Worm (Caenorhabditis elegans): ENCODE measurements around the gene glr-1.

glr-1 gene

DNA sequence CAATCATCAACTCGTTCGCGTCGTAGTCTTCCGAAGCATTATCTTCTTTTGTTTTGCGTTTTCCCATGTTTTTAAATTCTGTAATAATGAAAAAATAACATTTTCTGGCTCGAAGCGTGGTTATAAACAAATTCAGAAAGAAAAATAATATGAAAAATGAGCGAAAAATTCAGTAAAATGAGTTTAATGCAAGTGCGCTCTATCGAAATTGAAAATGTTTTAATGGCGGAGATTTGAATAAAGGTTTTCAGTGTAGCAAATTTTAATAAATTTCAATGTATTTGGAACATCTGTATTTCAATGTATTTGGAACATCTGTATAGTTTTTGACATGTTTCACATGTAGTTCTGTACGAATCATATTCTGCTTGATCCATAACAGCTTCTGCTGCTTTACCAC lies 26.0 kb upstream of the glr-1 start, which contains the start of gene rha-2:
Gene rha-2 (minus strand): TSS at position 80 of the 400 bp plus-strand sequence.
- TF ChIP-seq unc-39 (tag; optimal IDR thresholded peaks at IDR 0.05) (no peak), lin-15B (tag; optimal IDR thresholded peaks at IDR 0.05) (peak; percentile 44), pha-4 (tag; optimal IDR thresholded peaks at IDR 0.05) (peak; percentile 51), hmg-11 (tag; optimal IDR thresholded peaks at IDR 0.05) (peak; percentile 9), nfya-1 (tag; optimal IDR thresholded peaks at IDR 0.05; ENCODE audit: insufficient read depth) (peak; percentile 20), fkh-10 (GFP tag; optimal IDR thresholded peaks at IDR 0.05) (no peak)

DNA sequence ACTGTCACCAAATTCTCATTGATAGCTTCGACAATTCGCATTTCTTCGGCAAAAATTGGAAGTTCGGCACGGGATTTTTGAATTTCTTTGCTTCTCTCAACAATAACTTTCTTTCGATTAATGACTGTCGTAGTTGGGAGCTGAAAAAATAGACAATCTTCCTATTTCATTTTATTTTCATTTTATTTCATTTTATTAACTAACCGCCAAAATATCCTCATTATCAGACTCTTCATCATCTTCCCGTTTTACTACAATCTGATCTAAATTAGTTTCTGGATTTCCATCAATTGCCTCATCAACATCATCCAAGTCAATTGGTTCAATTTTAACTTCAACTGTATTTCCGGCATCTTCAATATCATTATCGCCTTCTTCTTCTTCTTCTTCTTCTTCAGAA lies 25.1 kb upstream of the glr-1 start:
- TF ChIP-seq elt-2 (tag; optimal IDR thresholded peaks at IDR 0.05) (no peak), nhr-25 (tag; optimal IDR thresholded peaks at IDR 0.05) (no peak), nhr-43 (tag; optimal IDR thresholded peaks at IDR 0.05; ENCODE audit: poor library complexity, severe bottlenecking) (no peak), lsy-12 (tag; optimal IDR thresholded peaks at IDR 0.05) (no peak)

DNA sequence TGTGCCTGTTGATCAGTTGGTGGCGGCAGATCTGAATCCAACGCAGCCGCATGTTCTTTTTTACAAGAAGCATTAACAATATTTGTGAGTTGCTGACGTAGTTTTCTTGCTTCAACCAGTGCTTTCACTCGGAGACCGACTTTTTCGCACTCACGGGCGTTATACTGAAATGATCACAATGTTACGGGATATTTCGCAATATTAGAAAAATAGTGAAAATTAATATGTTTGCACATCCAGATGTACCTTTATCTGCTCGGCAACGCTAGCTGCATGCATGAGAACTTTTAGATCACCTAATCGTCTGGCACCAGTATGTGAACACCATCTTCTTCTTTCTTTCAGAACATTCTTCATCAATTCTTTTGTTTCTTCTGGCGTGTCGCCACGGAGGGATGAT lies 22.8 kb upstream of the glr-1 start:
- TF ChIP-seq jun-1 (tag; optimal IDR thresholded peaks at IDR 0.05) (no peak), nhr-11 (tag; optimal IDR thresholded peaks at IDR 0.05) (no peak), pqm-1 (tag; optimal IDR thresholded peaks at IDR 0.05) (no peak), ceh-9 (tag; optimal IDR thresholded peaks at IDR 0.05) (no peak)

DNA sequence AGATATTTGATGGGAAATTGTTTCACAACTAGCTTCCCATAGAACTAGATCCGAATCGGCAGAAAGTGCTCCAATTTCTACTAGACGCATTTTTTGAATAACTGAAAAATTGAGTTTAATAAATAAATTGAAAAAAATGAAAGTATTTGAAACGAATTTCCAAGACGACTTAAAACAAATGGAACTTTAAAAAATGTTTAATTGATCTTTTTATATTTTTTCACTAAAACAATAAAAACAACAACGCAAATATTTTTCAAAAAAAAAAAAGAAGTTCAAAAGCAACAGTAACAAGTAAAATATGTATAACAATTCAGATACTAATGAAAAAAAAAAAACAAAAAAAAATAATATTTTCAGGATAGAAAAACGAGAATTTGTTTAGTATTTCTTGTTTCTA lies 21.2 kb upstream of the glr-1 start, which contains the start of gene C06E1.9:
Gene C06E1.9 (minus strand): TSS at position 101 of the 400 bp plus-strand sequence.
- TF ChIP-seq fkh-2 (tag; optimal IDR thresholded peaks at IDR 0.05) (no peak), skn-1 (tag; optimal IDR thresholded peaks at IDR 0.05) (no peak), sea-2 (GFP tag; optimal IDR thresholded peaks at IDR 0.05) (no peak)

DNA sequence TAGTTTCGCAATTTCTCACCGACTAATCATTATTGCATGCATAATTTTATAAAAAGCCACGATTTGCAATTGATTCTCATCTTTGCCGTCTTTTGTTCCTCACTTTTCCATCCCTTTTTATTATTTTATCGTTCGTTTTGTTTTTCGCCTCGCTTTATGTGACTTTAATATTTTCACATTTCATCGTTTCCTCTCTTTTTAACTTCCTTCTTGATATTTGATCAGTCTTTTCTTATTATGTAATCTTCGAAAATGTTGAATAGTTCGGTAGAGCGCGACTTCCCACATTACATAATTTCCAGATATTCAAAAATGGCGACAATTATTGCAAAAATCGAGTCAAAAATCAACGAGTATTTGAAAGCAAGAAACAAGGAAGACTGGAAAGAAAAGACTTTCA lies 17.1 kb upstream of the glr-1 start, which contains the start of gene C06E1.1:
Gene C06E1.1 (plus strand): TSS at position 301 of the 400 bp plus-strand sequence.
- TF ChIP-seq sea-2 (GFP tag; optimal IDR thresholded peaks at IDR 0.05) = no peak
- TF ChIP-seq unc-39 (tag; optimal IDR thresholded peaks at IDR 0.05) = no peak
- no peak for TF ChIP-seq fkh-2 (tag; optimal IDR thresholded peaks at IDR 0.05)
- no peak for TF ChIP-seq ztf-4 (tag; optimal IDR thresholded peaks at IDR 0.05)
- TF ChIP-seq eor-1 (tag; optimal IDR thresholded peaks at IDR 0.05) = no peak
- TF ChIP-seq lin-39 (tag; optimal IDR thresholded peaks at IDR 0.05) = no peak
- no peak for TF ChIP-seq aly-2 (tag; optimal IDR thresholded peaks at IDR 0.05)
- no peak for TF ChIP-seq ZK546.5 (tag; optimal IDR thresholded peaks at IDR 0.05)
- TF ChIP-seq fos-1 (tag; optimal IDR thresholded peaks at IDR 0.05) = no peak
- TF ChIP-seq lin-15B (tag; optimal IDR thresholded peaks at IDR 0.05) = no peak
- no peak for TF ChIP-seq lsy-12 (tag; optimal IDR thresholded peaks at IDR 0.05)
- TF ChIP-seq ceh-82 (tag; optimal IDR thresholded peaks at IDR 0.05) = no peak
- TF ChIP-seq R02D3.7 (tag; optimal IDR thresholded peaks at IDR 0.05) = no peak
- TF ChIP-seq elt-1 (tag; optimal IDR thresholded peaks at IDR 0.05) = no peak
- no peak for TF ChIP-seq pqm-1 (tag; optimal IDR thresholded peaks at IDR 0.05)
- no peak for TF ChIP-seq snpc-4 (tag; optimal IDR thresholded peaks at IDR 0.05)

DNA sequence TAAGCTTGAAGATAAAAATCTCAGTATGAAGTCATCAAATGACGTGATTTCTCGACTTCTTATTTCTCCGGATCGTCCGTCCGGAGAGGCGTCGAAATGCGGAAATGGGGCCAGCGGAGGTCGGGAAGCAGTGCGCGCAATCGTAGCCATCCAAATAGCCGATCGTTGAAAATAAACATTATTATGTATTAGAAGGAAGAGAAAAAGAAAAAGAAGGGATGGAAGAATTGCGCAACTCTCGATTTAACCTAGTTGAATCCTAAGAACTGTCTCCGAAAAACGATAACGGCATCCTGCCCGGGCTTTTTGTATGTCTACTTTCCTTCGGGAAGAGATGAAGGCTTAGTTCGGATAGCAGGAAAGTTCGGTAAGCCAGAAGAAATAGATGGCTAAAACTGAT lies 13.7 kb upstream of the glr-1 start:
- TF ChIP-seq lsy-12 (tag; optimal IDR thresholded peaks at IDR 0.05) (no peak), nhr-11 (tag; optimal IDR thresholded peaks at IDR 0.05) (no peak), ceh-9 (tag; optimal IDR thresholded peaks at IDR 0.05) (no peak), nhr-23 (tag; optimal IDR thresholded peaks at IDR 0.05) (peak; percentile 87), zag-1 (tag; optimal IDR thresholded peaks at IDR 0.05) (no peak), snpc-4 (tag; optimal IDR thresholded peaks at IDR 0.05) (no peak), ceh-16 (tag; optimal IDR thresholded peaks at IDR 0.05) (no peak), unc-62 (GFP tag; optimal IDR thresholded peaks at IDR 0.05) (no peak)

DNA sequence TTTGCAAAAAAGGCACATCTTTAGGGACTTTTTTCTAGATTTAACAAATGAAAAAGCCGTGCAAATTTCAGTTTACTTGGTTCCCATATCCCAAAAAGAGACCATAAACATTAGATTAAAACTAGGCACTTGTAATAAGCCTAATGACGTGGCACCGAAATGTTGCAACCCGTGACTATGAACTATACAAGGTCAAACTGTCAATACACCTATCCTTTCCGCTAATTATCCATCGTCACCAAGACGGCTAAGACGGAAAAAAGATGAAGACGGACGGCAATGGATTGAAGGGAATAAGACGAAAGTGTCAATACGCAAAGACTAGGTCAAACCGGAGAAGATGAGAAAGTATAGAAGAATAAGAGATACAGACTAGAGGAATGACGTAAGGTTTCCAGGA lies 10.5 kb upstream of the glr-1 start:
- TF ChIP-seq lin-15B (tag; optimal IDR thresholded peaks at IDR 0.05) = no peak
- TF ChIP-seq aly-2 (tag; optimal IDR thresholded peaks at IDR 0.05) = no peak
- TF ChIP-seq unc-62 (GFP tag; optimal IDR thresholded peaks at IDR 0.05) = no peak
- no peak for TF ChIP-seq elt-1 (tag; optimal IDR thresholded peaks at IDR 0.05)
- no peak for TF ChIP-seq ztf-11 (tag; optimal IDR thresholded peaks at IDR 0.05)
- TF ChIP-seq daf-12 (tag; optimal IDR thresholded peaks at IDR 0.05) = no peak
- no peak for TF ChIP-seq skn-1 (tag; optimal IDR thresholded peaks at IDR 0.05)
- peak; percentile 90 for TF ChIP-seq nhr-23 (tag; optimal IDR thresholded peaks at IDR 0.05)
- peak; percentile 26 for TF ChIP-seq nhr-25 (tag; optimal IDR thresholded peaks at IDR 0.05)
- TF ChIP-seq mdl-1 (tag; optimal IDR thresholded peaks at IDR 0.05) = no peak
- TF ChIP-seq ztf-4 (tag; optimal IDR thresholded peaks at IDR 0.05) = no peak
- TF ChIP-seq nhr-43 (tag; optimal IDR thresholded peaks at IDR 0.05; ENCODE audit: poor library complexity, severe bottlenecking) = no peak
- no peak for TF ChIP-seq nhr-11 (tag; optimal IDR thresholded peaks at IDR 0.05)
- no peak for TF ChIP-seq egl-27 (tag; optimal IDR thresholded peaks at IDR 0.05)
